Worm (Caenorhabditis elegans) whole organism, young adult: Measurements from ENCODE around the gene rps-1.

ENCODE experiments used
- Y53F4B.3 ChIP-seq: fragments of 200-800 bp; sonication (Bioruptor generic); IDR thresholded peaks from 2 replicates; pipeline ENCODE4 v1.3.6; 2022; ENCODE audit warnings: missing genetic modification reagents, missing genetic modification characterization, missing compliant biosample characterization
- atf-7 ChIP-seq: sonication (generic microtip); optimal IDR thresholded peaks from 2 replicates; lab custom pipeline; 2017; ENCODE audit warnings: mild to moderate bottlenecking, missing genetic modification characterization, missing compliant biosample characterization
- gei-17 ChIP-seq: fragments of 200-800 bp; sonication (Bioruptor generic); optimal IDR thresholded peaks from 2 replicates; lab custom pipeline; 2018; ENCODE audit warnings: mild to moderate bottlenecking, missing genetic modification characterization, missing compliant biosample characterization
- repo-1 ChIP-seq: sonication (generic microtip); optimal IDR thresholded peaks from 2 replicates; lab custom pipeline; 2017; ENCODE audit warnings: mild to moderate bottlenecking, missing genetic modification characterization, missing compliant biosample characterization
- tlf-1 ChIP-seq: fragments of 200-800 bp; sonication (Bioruptor generic); optimal IDR thresholded peaks from 2 replicates; lab custom pipeline; 2018; ENCODE audit warnings: mild to moderate bottlenecking, missing genetic modification characterization, missing compliant biosample characterization
- unc-62 ChIP-seq: fragments of 150-350 bp; optimal IDR thresholded peaks from 2 replicates; lab custom pipeline; 2014; ENCODE audit warnings: missing biosample characterization, missing genetic modification reagents, missing genetic modification characterization

- TF ChIP-seq gei-17 (GFP tag; lab: Kevin White, UChicago): no peak
- TF ChIP-seq Y53F4B.3 (GFP tag; lab: Robert Waterston, UW): no peak
- no peak for TF ChIP-seq unc-62 (GFP tag; lab: Kevin White, UChicago)
- no peak for TF ChIP-seq atf-7 (tag; lab: Kevin White, UChicago)
- TF ChIP-seq repo-1: no peak
- TF ChIP-seq tlf-1 (GFP tag; lab: Kevin White, UChicago): no peak
Observed at ce11 chrIII:4468390-4468789, 7.3 kb upstream of the rps-1 start.
